Worm (Caenorhabditis elegans): ENCODE data around the gene C06E1.9.

Gene C06E1.9

DNA sequence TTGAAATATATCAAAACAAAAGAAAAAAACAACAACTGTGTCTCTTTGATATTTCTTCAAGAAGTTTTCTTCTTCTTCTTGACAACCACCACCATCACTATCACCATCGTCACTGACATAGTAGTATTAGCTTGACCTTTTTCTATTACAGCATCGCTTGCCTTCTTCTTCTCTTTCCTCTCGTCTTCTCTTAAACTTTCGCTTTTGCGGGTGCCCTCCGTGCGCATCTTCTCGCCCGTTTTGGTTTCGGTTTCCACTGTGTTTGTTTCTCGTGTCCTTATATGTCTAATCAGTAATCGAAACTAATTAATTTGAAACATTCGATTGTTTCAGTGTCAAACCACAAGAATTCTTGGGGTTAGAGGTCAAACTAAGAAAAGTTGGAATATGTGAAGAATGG, 30.2 kb downstream of the C06E1.9 start:
- TF ChIP-seq blmp-1 (tag; optimal IDR thresholded peaks at IDR 0.05) (peak; percentile 70), nhr-76 (tag; optimal IDR thresholded peaks at IDR 0.05) (no peak)

DNA sequence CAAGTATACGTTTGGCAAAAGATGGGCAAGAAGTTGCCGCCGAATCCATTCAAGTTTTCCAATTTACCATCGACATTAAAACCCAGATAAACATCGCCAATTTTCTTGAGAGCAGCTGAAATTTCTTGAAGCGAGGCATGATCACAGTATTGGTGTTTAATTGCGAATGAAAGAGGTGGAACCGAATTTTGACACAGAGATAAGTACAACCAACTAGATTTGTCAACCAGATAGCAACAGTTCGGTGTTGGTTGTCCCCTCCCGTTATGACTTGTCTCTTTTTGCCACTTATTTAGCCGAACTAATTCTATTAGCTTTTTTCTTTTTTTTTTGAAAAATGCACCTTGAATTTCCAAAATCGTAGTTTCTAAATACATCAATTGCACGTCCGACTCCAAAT, 31.2 kb downstream of the C06E1.9 start:
- TF ChIP-seq lin-13 (tag; optimal IDR thresholded peaks at IDR 0.05) (no peak), hlh-1 (tag; optimal IDR thresholded peaks at IDR 0.05) (no peak), elt-1 (tag; optimal IDR thresholded peaks at IDR 0.05; ENCODE audit: borderline replicate concordance, insufficient read depth) (no peak), M03D4.4 (tag; optimal IDR thresholded peaks at IDR 0.05) (no peak), ham-2 (GFP tag; optimal IDR thresholded peaks at IDR 0.05) (no peak), blmp-1 (tag; optimal IDR thresholded peaks at IDR 0.05) (no peak), lsy-2 (tag; optimal IDR thresholded peaks at IDR 0.05) (no peak), snpc-4 (tag; optimal IDR thresholded peaks at IDR 0.05) (no peak), sem-2 (GFP tag; optimal IDR thresholded peaks at IDR 0.05) (no peak), drap-1 (GFP tag; optimal IDR thresholded peaks at IDR 0.05) (no peak)

DNA sequence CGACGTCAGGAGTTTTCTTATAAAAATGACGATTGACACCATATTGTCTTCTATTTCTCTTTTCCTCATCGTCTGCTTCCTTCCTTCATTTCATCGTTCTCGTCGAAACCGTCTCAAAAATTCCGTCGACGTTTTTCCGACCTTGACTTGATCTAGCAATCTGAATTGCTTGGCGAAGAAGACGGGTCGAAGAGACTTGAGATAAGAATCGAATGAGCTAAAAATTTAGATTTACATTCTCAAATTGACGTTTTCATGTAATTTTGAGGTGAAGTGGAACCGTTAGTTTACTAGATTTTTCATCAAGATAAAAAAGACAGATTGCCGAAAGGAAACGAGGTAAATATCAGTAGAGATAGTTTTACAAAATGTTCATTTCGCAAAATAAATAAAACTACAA, 32.0 kb downstream of the C06E1.9 start:
- TF ChIP-seq ham-2 (GFP tag; optimal IDR thresholded peaks at IDR 0.05), result no peak

DNA sequence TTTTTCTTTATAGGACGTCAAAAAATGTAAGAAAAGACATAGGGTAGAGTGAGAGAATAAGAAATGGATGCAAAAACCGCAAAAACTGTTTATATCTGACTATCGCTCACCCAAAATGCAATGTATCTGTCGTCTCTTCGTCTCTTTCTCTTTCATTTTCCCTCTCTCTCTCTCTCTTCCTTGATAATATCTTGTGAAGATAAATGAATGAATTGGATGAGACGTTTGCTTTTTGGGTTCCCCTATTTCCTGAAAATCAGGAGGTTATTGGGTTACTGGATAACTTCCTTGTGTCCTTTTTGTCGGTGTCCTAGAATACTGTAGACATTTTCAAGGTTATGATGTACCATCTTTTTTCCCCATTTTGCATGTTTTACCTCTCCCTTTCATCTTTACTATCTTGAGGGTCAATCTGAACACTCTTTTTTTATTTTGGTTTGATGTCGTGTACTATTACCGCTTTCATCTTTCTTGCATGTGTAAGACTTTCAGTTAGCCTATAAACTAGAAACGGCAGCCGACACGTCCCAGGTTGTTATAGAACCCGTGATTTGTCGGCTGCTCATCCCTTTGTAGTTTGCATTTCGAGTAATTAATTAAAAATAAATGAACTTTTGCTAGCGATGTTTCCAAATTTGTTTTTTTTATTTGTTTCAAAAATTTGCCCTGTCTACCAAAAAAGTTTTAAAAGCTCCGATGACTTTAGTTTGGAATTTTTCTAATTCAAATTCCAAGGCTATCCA, 34.1 kb downstream of the C06E1.9 start:
- TF ChIP-seq ham-2 (GFP tag; optimal IDR thresholded peaks at IDR 0.05) (no peak), elt-1 (tag; optimal IDR thresholded peaks at IDR 0.05; ENCODE audit: borderline replicate concordance, insufficient read depth) (peak; percentile 65), ces-1 (GFP tag; optimal IDR thresholded peaks at IDR 0.05) (peak; percentile 2)

DNA sequence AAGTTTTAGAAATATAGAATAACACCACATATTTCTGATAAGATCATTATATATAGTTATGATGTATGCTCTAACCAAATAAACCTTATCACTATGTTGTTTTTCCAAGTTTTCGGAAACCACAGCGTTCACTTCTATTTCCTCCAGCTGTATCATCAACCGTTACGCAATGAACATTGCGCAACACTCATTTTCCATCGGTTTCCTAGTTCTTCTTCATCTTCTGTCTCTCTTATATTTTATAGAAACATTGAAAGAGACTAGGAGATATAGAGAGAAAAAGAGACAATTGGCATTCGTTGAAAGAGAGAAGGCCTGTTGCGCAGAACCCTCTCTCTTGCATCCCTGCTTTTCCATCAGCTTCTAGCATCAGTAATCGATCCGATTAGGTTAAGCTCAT, 35.3 kb downstream of the C06E1.9 start:
- no peak for TF ChIP-seq mab-5 (tag; optimal IDR thresholded peaks at IDR 0.05)
- peak; percentile 97 for TF ChIP-seq zip-8 (tag; optimal IDR thresholded peaks at IDR 0.05)

DNA sequence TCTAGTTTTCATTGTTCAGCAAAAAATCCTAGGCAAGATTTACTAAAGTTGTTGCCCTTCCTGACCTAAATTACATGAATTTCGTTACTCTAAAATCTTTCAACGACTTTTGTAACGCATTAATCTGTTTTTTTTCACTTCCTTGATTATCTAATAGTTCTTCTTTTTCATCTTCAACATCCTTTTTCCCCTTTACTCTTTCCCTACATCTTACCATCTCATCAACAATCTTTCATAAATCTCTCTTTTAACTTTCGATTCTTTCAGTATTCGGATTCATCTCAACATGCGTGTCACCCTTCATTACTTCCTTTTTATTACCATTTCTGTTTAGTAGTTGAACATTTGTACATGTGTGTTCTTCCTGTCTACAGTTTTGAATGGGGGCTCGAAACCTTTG, 35.7 kb downstream of the C06E1.9 start:
- TF ChIP-seq tbx-8 (GFP tag; optimal IDR thresholded peaks at IDR 0.05), result no peak
- TF ChIP-seq elt-3 (tag; optimal IDR thresholded peaks at IDR 0.05), result no peak
- no peak for TF ChIP-seq lsy-2 (tag; optimal IDR thresholded peaks at IDR 0.05)
- no peak for TF ChIP-seq nhr-237 (tag; optimal IDR thresholded peaks at IDR 0.05)
- no peak for TF ChIP-seq M03D4.4 (tag; optimal IDR thresholded peaks at IDR 0.05)
- TF ChIP-seq bed-3 (GFP tag; optimal IDR thresholded peaks at IDR 0.05), result no peak
- no peak for TF ChIP-seq zip-8 (tag; optimal IDR thresholded peaks at IDR 0.05)
- no peak for TF ChIP-seq lin-32 (GFP tag; optimal IDR thresholded peaks at IDR 0.05)
- TF ChIP-seq flh-1 (GFP tag; optimal IDR thresholded peaks at IDR 0.05), result no peak
- TF ChIP-seq ceh-39 (tag; optimal IDR thresholded peaks at IDR 0.05), result no peak
- TF ChIP-seq unc-62 (GFP tag; optimal IDR thresholded peaks at IDR 0.05), result no peak
- no peak for TF ChIP-seq sem-2 (GFP tag; optimal IDR thresholded peaks at IDR 0.05)
- TF ChIP-seq lin-13 (tag; optimal IDR thresholded peaks at IDR 0.05), result no peak

DNA sequence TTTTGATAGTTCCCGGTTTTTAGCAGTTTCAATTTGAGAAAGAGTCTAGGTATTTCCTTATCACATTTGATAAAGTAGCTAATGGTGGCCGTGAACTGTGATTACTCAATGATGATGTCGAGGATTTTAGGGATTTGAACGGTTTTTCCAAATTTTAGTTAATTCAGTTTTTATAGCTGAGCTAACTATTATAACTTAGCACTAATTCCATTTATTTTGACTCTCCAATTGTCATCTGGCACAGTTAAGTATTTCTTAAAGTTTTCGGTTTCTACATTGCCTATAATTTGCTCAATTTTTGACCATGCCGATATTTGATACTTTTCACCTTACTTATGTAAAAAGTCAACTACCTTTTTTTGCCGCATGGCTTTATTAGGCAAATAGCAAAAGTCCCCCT, 36.3 kb downstream of the C06E1.9 start:
- TF ChIP-seq nhr-28 (tag; optimal IDR thresholded peaks at IDR 0.05) (no peak), lsy-2 (tag; optimal IDR thresholded peaks at IDR 0.05) (no peak), bed-3 (GFP tag; optimal IDR thresholded peaks at IDR 0.05) (no peak), pha-4 (tag; optimal IDR thresholded peaks at IDR 0.05) (no peak), sptf-1 (tag; optimal IDR thresholded peaks at IDR 0.05) (no peak), unc-62 (GFP tag; optimal IDR thresholded peaks at IDR 0.05) (no peak), hlh-1 (tag; optimal IDR thresholded peaks at IDR 0.05) (no peak), ztf-11 (tag; optimal IDR thresholded peaks at IDR 0.05) (no peak), ham-2 (GFP tag; optimal IDR thresholded peaks at IDR 0.05) (no peak), ces-1 (GFP tag; optimal IDR thresholded peaks at IDR 0.05) (no peak), elt-3 (tag; optimal IDR thresholded peaks at IDR 0.05) (no peak), elt-1 (tag; optimal IDR thresholded peaks at IDR 0.05; ENCODE audit: borderline replicate concordance, insufficient read depth) (no peak), mab-5 (tag; optimal IDR thresholded peaks at IDR 0.05) (no peak), zip-8 (tag; optimal IDR thresholded peaks at IDR 0.05) (no peak), mls-2 (tag; optimal IDR thresholded peaks at IDR 0.05) (no peak), ceh-83 (GFP tag; optimal IDR thresholded peaks at IDR 0.05) (no peak), mep-1 (tag; optimal IDR thresholded peaks at IDR 0.05) (no peak), lin-13 (tag; optimal IDR thresholded peaks at IDR 0.05) (no peak), ceh-43 (GFP tag; optimal IDR thresholded peaks at IDR 0.05) (no peak), snpc-4 (tag; optimal IDR thresholded peaks at IDR 0.05) (no peak)

Measured in whole organism, mixed stage, embryonic.